Fruit fly (Drosophila melanogaster) whole organism, embryonic: Measurements from ENCODE around the gene CG15696.

Source experiments
- CG13624 ChIP-seq: fragments of 200-800 bp; sonication (Bioruptor generic); optimal IDR thresholded peaks from 2 replicates; lab custom pipeline; 2016; ENCODE audit warnings: missing biosample characterization, missing genetic modification characterization
- CG14667 ChIP-seq: fragments of 200-800 bp; sonication (Bioruptor generic); IDR thresholded peaks from 2 replicates; pipeline ENCODE4 v1.3.6; 2022; ENCODE audit warnings: missing biosample characterization, missing genetic modification characterization
- CG15514 ChIP-seq: fragments of 200-800 bp; sonication (Bioruptor generic); optimal IDR thresholded peaks from 3 replicates; lab custom pipeline; 2017; ENCODE audit warnings: missing biosample characterization, missing genetic modification characterization, mild to moderate bottlenecking, moderate library complexity, missing genetic modification reagents
- CG16815 ChIP-seq: fragments of 200-800 bp; sonication (Bioruptor generic); optimal IDR thresholded peaks from 3 replicates; lab custom pipeline; 2017; ENCODE audit warnings: missing biosample characterization, mild to moderate bottlenecking, missing genetic modification characterization
- CG17186 ChIP-seq: fragments of 200-800 bp; sonication (Bioruptor generic); optimal IDR thresholded peaks from 3 replicates; lab custom pipeline; 2017; ENCODE audit warnings: missing biosample characterization, missing genetic modification reagents, missing genetic modification characterization
- CG17385 ChIP-seq: fragments of 200-800 bp; sonication (Bioruptor generic); optimal IDR thresholded peaks from 3 replicates; lab custom pipeline; 2018; ENCODE audit warnings: missing biosample characterization, mild to moderate bottlenecking, missing genetic modification characterization
- CG17802 ChIP-seq: fragments of 200-800 bp; sonication (Bioruptor generic); optimal IDR thresholded peaks from 2 replicates; lab custom pipeline; 2018; ENCODE audit warnings: missing biosample characterization, mild to moderate bottlenecking, missing genetic modification characterization, moderate library complexity
- CG18262 ChIP-seq: fragments of 200-800 bp; optimal IDR thresholded peaks from 3 replicates; lab custom pipeline; 2019; ENCODE audit warnings: missing biosample characterization, mild to moderate bottlenecking, missing genetic modification characterization, moderate library complexity
- CG2202 ChIP-seq: fragments of 200-800 bp; sonication (Bioruptor generic); optimal IDR thresholded peaks from 2 replicates; lab custom pipeline; 2018; ENCODE audit warnings: missing biosample characterization, mild to moderate bottlenecking, missing genetic modification characterization
- CG2712 ChIP-seq: fragments of 200-800 bp; optimal IDR thresholded peaks from 3 replicates; lab custom pipeline; 2019; ENCODE audit warnings: missing biosample characterization, mild to moderate bottlenecking, missing genetic modification characterization, moderate library complexity
- CG30020 ChIP-seq: fragments of 200-800 bp; optimal IDR thresholded peaks from 2 replicates; lab custom pipeline; 2019; ENCODE audit warnings: missing biosample characterization, mild to moderate bottlenecking, missing genetic modification characterization, moderate library complexity
- CG30431 ChIP-seq: fragments of 200-800 bp; sonication (Bioruptor generic); optimal IDR thresholded peaks from 2 replicates; lab custom pipeline; 2017; ENCODE audit warnings: missing biosample characterization, missing genetic modification characterization
- CG3163 ChIP-seq: fragments of 200-800 bp; sonication (Bioruptor generic); optimal IDR thresholded peaks from 3 replicates; lab custom pipeline; 2016; ENCODE audit warnings: missing biosample characterization, missing genetic modification characterization
- CG34422 ChIP-seq: fragments of 200-800 bp; sonication (Bioruptor generic); IDR thresholded peaks from 3 replicates; pipeline ENCODE4 v1.3.6; 2022; ENCODE audit warnings: missing biosample characterization, missing genetic modification characterization
- CG3726 ChIP-seq: fragments of 200-800 bp; sonication (Bioruptor generic); IDR thresholded peaks from 3 replicates; pipeline ENCODE4, ENCODE4 v1.3.6; 2022; ENCODE audit warnings: missing biosample characterization, missing genetic modification characterization
- CG42726 ChIP-seq: fragments of 200-800 bp; sonication (Bioruptor generic); IDR thresholded peaks from 2 replicates; pipeline ENCODE4 v1.3.6; 2022; ENCODE audit warnings: missing biosample characterization, missing genetic modification characterization; ENCODE audit not compliant: partially characterized antibody
- CG5953 ChIP-seq: fragments of 200-800 bp; sonication (Bioruptor generic); IDR thresholded peaks from 2 replicates; pipeline ENCODE4 v1.3.6; 2022; ENCODE audit warnings: missing biosample characterization, missing genetic modification characterization
- CG8359 ChIP-seq: fragments of 200-800 bp; sonication (Bioruptor generic); optimal IDR thresholded peaks from 2 replicates; lab custom pipeline; 2017; ENCODE audit warnings: missing biosample characterization, mild to moderate bottlenecking, missing genetic modification characterization, borderline replicate concordance
- CG8478 ChIP-seq: fragments of >200 bp; optimal IDR thresholded peaks from 2 replicates; lab custom pipeline; 2018
- CG9727 ChIP-seq: fragments of 200-800 bp; sonication (Bioruptor generic); optimal IDR thresholded peaks from 3 replicates; lab custom pipeline; 2017; ENCODE audit warnings: missing biosample characterization, mild to moderate bottlenecking, missing genetic modification characterization
- CG9932 ChIP-seq: fragments of 200-800 bp; sonication (Bioruptor generic); IDR thresholded peaks from 2 replicates; pipeline ENCODE4 v1.3.6; 2022; ENCODE audit warnings: missing biosample characterization, missing genetic modification characterization
- D19B ChIP-seq: fragments of 200-800 bp; sonication (Bioruptor generic); optimal IDR thresholded peaks from 2 replicates; lab custom pipeline; 2017; ENCODE audit warnings: missing biosample characterization, mild to moderate bottlenecking, missing genetic modification characterization
- Doc3 ChIP-seq: fragments of 200-800 bp; sonication (Bioruptor generic); IDR thresholded peaks from 3 replicates; pipeline ENCODE4 v1.3.6; 2022; ENCODE audit warnings: missing biosample characterization, missing genetic modification characterization; ENCODE audit not compliant: partially characterized antibody
- Fer2 ChIP-seq: fragments of 200-800 bp; sonication (Bioruptor generic); optimal IDR thresholded peaks from 2 replicates; lab custom pipeline; 2018; ENCODE audit warnings: missing biosample characterization, mild to moderate bottlenecking, missing genetic modification characterization, moderate library complexity
- H2.0 ChIP-seq: fragments of 200-800 bp; sonication (Bioruptor generic); IDR thresholded peaks from 2 replicates; pipeline ENCODE4 v1.3.6; 2022; ENCODE audit warnings: missing biosample characterization, missing genetic modification characterization
- Hey ChIP-seq: fragments of 200-800 bp; sonication (Bioruptor generic); optimal IDR thresholded peaks from 3 replicates; lab custom pipeline; 2018; ENCODE audit warnings: missing biosample characterization, mild to moderate bottlenecking, missing genetic modification characterization
- HmgD ChIP-seq: fragments of 200-800 bp; sonication (Bioruptor generic); optimal IDR thresholded peaks from 3 replicates; lab custom pipeline; 2016; ENCODE audit warnings: missing biosample characterization, missing genetic modification characterization
- Oli ChIP-seq: fragments of 200-800 bp; sonication (Bioruptor generic); optimal IDR thresholded peaks from 2 replicates; lab custom pipeline; 2018; ENCODE audit warnings: missing biosample characterization, mild to moderate bottlenecking, missing genetic modification characterization, moderate library complexity
- aop ChIP-seq: fragments of 200-800 bp; sonication (Bioruptor generic); IDR thresholded peaks from 2 replicates; pipeline ENCODE4 v1.3.6; 2022; ENCODE audit warnings: missing biosample characterization, missing genetic modification characterization
- ap ChIP-seq: fragments of 200-800 bp; sonication (Bioruptor generic); IDR thresholded peaks from 2 replicates; pipeline ENCODE4 v1.3.6; 2022; ENCODE audit warnings: missing biosample characterization, missing genetic modification characterization
- bab2 ChIP-seq: fragments of 200-800 bp; sonication (Bioruptor generic); optimal IDR thresholded peaks from 2 replicates; lab custom pipeline; 2016; ENCODE audit warnings: missing biosample characterization, missing genetic modification characterization
- bcd ChIP-seq: fragments of 200-800 bp; sonication (Bioruptor generic); optimal IDR thresholded peaks from 2 replicates; lab custom pipeline; 2017; ENCODE audit warnings: missing biosample characterization, mild to moderate bottlenecking, missing genetic modification characterization
- cas ChIP-seq: fragments of 200-800 bp; sonication (Bioruptor generic); IDR thresholded peaks from 2 replicates; pipeline ENCODE4 v1.3.6; 2022; ENCODE audit warnings: missing biosample characterization, missing genetic modification characterization
- cg ChIP-seq: fragments of 200-800 bp; sonication (Bioruptor generic); optimal IDR thresholded peaks from 3 replicates; lab custom pipeline; 2019; ENCODE audit warnings: missing biosample characterization, mild to moderate bottlenecking, missing genetic modification characterization, moderate library complexity
- chn ChIP-seq: fragments of 200-800 bp; sonication (Bioruptor generic); optimal IDR thresholded peaks from 2 replicates; lab custom pipeline; 2016; ENCODE audit warnings: missing biosample characterization, missing genetic modification characterization
- dati ChIP-seq: fragments of 200-800 bp; sonication (Bioruptor generic); IDR thresholded peaks from 2 replicates; pipeline ENCODE4 v1.3.6; 2022; ENCODE audit warnings: missing biosample characterization, missing genetic modification characterization
- dimm ChIP-seq: fragments of 200-800 bp; sonication (Bioruptor generic); IDR thresholded peaks from 2 replicates; pipeline ENCODE4 v1.3.6; 2022; ENCODE audit warnings: missing biosample characterization, missing genetic modification characterization
- fd3F ChIP-seq: fragments of 200-800 bp; sonication (Bioruptor generic); optimal IDR thresholded peaks from 2 replicates; lab custom pipeline; 2018; ENCODE audit warnings: missing biosample characterization, mild to moderate bottlenecking, missing genetic modification characterization, moderate library complexity
- ftz-f1 ChIP-seq: fragments of 200-800 bp; sonication (Bioruptor generic); optimal IDR thresholded peaks from 2 replicates; lab custom pipeline; 2016; ENCODE audit warnings: missing biosample characterization, missing genetic modification characterization
- ham ChIP-seq: fragments of 200-800 bp; sonication (Bioruptor generic); IDR thresholded peaks from 2 replicates; pipeline ENCODE4 v1.3.6; 2022; ENCODE audit warnings: missing biosample characterization, missing genetic modification characterization
- ken ChIP-seq: fragments of 200-800 bp; sonication (Bioruptor generic); IDR thresholded peaks from 3 replicates; pipeline ENCODE4 v1.3.6; 2022; ENCODE audit warnings: missing biosample characterization, missing genetic modification characterization
- nau ChIP-seq: fragments of 200-800 bp; sonication (Bioruptor generic); optimal IDR thresholded peaks from 3 replicates; lab custom pipeline; 2017; ENCODE audit warnings: missing biosample characterization, mild to moderate bottlenecking, missing genetic modification characterization, missing genetic modification reagents
- pfk ChIP-seq: fragments of 200-800 bp; sonication (Bioruptor generic); optimal IDR thresholded peaks from 2 replicates; lab custom pipeline; 2018; ENCODE audit warnings: missing biosample characterization, mild to moderate bottlenecking, missing genetic modification characterization, moderate library complexity
- pnt ChIP-seq: fragments of 200-800 bp; sonication (Bioruptor generic); optimal IDR thresholded peaks from 3 replicates; lab custom pipeline; 2016; ENCODE audit warnings: missing biosample characterization, missing genetic modification characterization
- pum ChIP-seq: fragments of 200-800 bp; sonication (Bioruptor generic); optimal IDR thresholded peaks from 2 replicates; lab custom pipeline; 2016; ENCODE audit warnings: missing biosample characterization, missing genetic modification characterization
- repo ChIP-seq: fragments of 200-800 bp; sonication (Bioruptor generic); optimal IDR thresholded peaks from 2 replicates; lab custom pipeline; 2016; ENCODE audit warnings: missing biosample characterization, missing genetic modification characterization
- sens-2 ChIP-seq: fragments of 200-800 bp; sonication (Bioruptor generic); IDR thresholded peaks from 2 replicates; pipeline ENCODE4 v1.3.6; 2022; ENCODE audit warnings: missing biosample characterization, missing genetic modification characterization
- seq ChIP-seq: fragments of 200-800 bp; sonication (Bioruptor generic); IDR thresholded peaks from 2 replicates; pipeline ENCODE4 v1.3.6; 2022; ENCODE audit warnings: missing biosample characterization, missing genetic modification characterization
- sqz ChIP-seq: fragments of 200-800 bp; sonication (Bioruptor generic); optimal IDR thresholded peaks from 3 replicates; lab custom pipeline; 2018; ENCODE audit warnings: missing biosample characterization, mild to moderate bottlenecking, missing genetic modification characterization
- stc ChIP-seq: fragments of 200-800 bp; sonication (Bioruptor generic); IDR thresholded peaks from 2 replicates; pipeline ENCODE4 v1.3.6; 2022; ENCODE audit warnings: missing biosample characterization, missing genetic modification characterization
- yki ChIP-seq: fragments of >200 bp; optimal IDR thresholded peaks from 3 replicates; lab custom pipeline; 2018
- zen ChIP-seq: fragments of 200-800 bp; sonication (Bioruptor generic); optimal IDR thresholded peaks from 3 replicates; lab custom pipeline; 2018; ENCODE audit warnings: missing biosample characterization, mild to moderate bottlenecking, missing genetic modification characterization, moderate library complexity

CG15696 gene

DNA sequence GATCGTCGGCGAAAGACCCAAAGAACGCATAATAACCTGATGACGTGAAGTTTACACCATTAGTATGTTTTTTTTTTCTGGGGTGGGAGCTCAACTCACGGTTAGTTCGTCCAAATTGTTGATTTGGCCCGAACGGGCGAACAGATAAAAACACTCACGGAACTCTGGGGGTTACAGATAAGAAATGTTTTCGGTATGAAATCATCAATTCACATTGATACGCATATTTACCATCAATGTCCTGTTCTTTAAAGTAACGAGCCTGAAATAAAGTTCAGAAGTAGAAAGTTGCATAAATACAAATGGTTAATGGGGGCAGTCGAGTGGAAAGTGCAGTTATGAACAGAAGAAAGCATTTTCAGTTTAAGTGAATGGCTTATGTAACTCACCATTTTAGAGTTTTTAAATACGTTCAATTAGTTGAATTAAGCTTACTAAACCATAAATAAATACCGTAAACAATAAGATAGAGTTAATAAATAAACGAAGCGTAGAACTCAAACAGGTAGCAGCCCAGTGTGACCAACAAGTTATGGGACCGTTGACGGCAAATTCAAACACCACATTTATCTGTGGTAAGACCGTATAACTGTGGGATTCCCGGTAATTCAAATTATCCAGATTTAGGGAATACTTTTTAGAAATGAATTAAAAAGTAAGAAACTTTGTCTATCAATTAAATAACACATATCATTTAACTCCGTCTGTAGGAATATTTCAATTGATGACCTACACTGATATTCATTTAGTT is 23.0 kb upstream of the CG15696 start, which contains the start of gene CG17272 (continued):
- TF ChIP-seq fd3F (no peak), cg (GFP tag; lab: Kevin White, UChicago) (no peak), yki (no peak), H2.0 (no peak), ham (GFP tag; lab: Robert Waterston, UW) (no peak), CG3726 (GFP tag; lab: Robert Waterston, UW) (no peak), ap (GFP tag; lab: Robert Waterston, UW) (no peak), CG9727 (GFP tag; lab: Kevin White, UChicago) (no peak), CG2712 (no peak), HmgD (GFP tag; lab: Kevin White, UChicago) (no peak), CG30020 (tag; lab: Kevin White, UChicago) (peak; percentile 18), CG42726 (GFP tag; lab: Robert Waterston, UW) (no peak), CG13624 (GFP tag; lab: Kevin White, UChicago) (peak; percentile 17), dati (no peak), CG2202 (tag; lab: Kevin White, UChicago) (no peak), repo (no peak), CG8478 (lab: Kevin White, UChicago) (no peak), CG17385 (no peak), cas (GFP tag; lab: Robert Waterston, UW) (no peak), CG5953 (GFP tag; lab: Robert Waterston, UW) (no peak), Fer2 (tag; lab: Kevin White, UChicago) (no peak), D19B (GFP tag; lab: Kevin White, UChicago) (no peak), CG15514 (GFP tag; lab: Kevin White, UChicago) (peak; percentile 50), seq (GFP tag; lab: Robert Waterston, UW) (no peak), stc (GFP tag; lab: Robert Waterston, UW) (no peak), Doc3 (no peak), bcd (GFP tag; lab: Kevin White, UChicago) (no peak), sqz (GFP tag; lab: Kevin White, UChicago) (no peak), CG3163 (GFP tag; lab: Kevin White, UChicago) (no peak), CG17802 (tag; lab: Kevin White, UChicago) (no peak), ftz-f1 (GFP tag; lab: Kevin White, UChicago) (no peak), CG18262 (no peak), CG17186 (GFP tag; lab: Kevin White, UChicago) (peak; percentile 22), CG16815 (GFP tag; lab: Kevin White, UChicago) (no peak), pum (no peak), CG8359 (GFP tag; lab: Kevin White, UChicago) (no peak), aop (GFP tag; lab: Robert Waterston, UW) (no peak), pfk (GFP tag; lab: Kevin White, UChicago) (no peak), CG9932 (GFP tag; lab: Robert Waterston, UW) (no peak), bab2 (GFP tag; lab: Kevin White, UChicago) (no peak), nau (GFP tag; lab: Kevin White, UChicago) (no peak), sens-2 (GFP tag; lab: Robert Waterston, UW) (no peak), chn (GFP tag; lab: Kevin White, UChicago) (no peak), CG30431 (GFP tag; lab: Kevin White, UChicago) (no peak), CG14667 (GFP tag; lab: Robert Waterston, UW) (no peak), Hey (no peak), zen (peak; percentile 35), pnt (no peak), Oli (tag; lab: Kevin White, UChicago) (no peak), dimm (GFP tag; lab: Robert Waterston, UW) (no peak), ken (GFP tag; lab: Robert Waterston, UW) (no peak), CG34422 (no peak)
